Fruit fly (Drosophila melanogaster): ENCODE results near the gene CG3626.

DNA sequence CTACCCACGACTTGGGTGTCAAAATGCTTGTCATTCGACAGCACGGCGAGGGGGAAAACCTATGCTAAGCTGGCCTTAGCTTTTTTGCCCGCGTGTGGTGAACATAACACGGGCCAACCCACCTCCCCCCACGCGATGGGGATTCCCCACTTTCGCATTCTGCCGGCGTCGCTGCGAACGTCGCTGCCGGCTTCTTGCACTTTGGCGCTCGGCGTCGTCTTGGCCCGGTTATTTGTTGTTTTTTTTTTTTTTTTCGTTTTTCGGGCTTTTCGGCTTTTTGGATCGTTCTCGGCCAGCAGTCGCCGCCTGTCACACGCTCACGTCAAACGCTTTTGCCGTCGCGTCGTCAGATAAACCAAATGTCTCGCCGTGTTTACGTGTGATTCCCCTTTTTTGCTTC is 46.9 kb downstream of the CG3626 start:
- TF ChIP-seq bab1 (GFP tag; optimal IDR thresholded peaks at IDR 0.05) (no peak), Hr96 (GFP tag; optimal IDR thresholded peaks at IDR 0.05) (no peak), CG5204 (GFP tag; optimal IDR thresholded peaks at IDR 0.05) (no peak), CG33017 (tag; optimal IDR thresholded peaks at IDR 0.05) (no peak), kay (GFP tag; ENCODE audit: borderline replicate concordance) (no peak), CG12768 (GFP tag; optimal IDR thresholded peaks at IDR 0.05) (no peak), Mnt (GFP tag; optimal IDR thresholded peaks at IDR 0.05) (no peak), Crg-1 (GFP tag; optimal IDR thresholded peaks at IDR 0.05) (no peak), Clk (GFP tag; optimal IDR thresholded peaks at IDR 0.05) (no peak), toe (GFP tag; optimal IDR thresholded peaks at IDR 0.05) (no peak), CG1620 (GFP tag; optimal IDR thresholded peaks at IDR 0.05) (no peak), CG11617 (GFP tag; optimal IDR thresholded peaks at IDR 0.05) (no peak), CG7045 (GFP tag; optimal IDR thresholded peaks at IDR 0.05) (no peak)
